Fruit fly (Drosophila melanogaster) whole organism, wandering third instar larva: ENCODE measurements around the gene CG14837.

Source experiments
- Abd-B ChIP-seq: fragments of >200 bp; optimal IDR thresholded peaks from 2 replicates; lab custom pipeline; 2017; ENCODE audit warnings: missing biosample characterization, missing genetic modification characterization
- CG32264 ChIP-seq: fragments of 200-800 bp; sonication (Bioruptor generic); optimal IDR thresholded peaks from 2 replicates; lab custom pipeline; 2016; ENCODE audit warnings: missing biosample characterization, missing genetic modification characterization
- CG9705 ChIP-seq: fragments of 200-800 bp; sonication (Bioruptor generic); optimal IDR thresholded peaks from 2 replicates; lab custom pipeline; 2018; ENCODE audit warnings: missing biosample characterization, mild to moderate bottlenecking, missing genetic modification characterization
- Dfd ChIP-seq: fragments of >200 bp; optimal IDR thresholded peaks from 2 replicates; lab custom pipeline; 2017; ENCODE audit warnings: missing biosample characterization, missing genetic modification characterization
- Mio ChIP-seq: sonication (Bioruptor generic); optimal IDR thresholded peaks from 2 replicates; lab custom pipeline; 2016; ENCODE audit warnings: missing biosample characterization, missing genetic modification characterization

- TF ChIP-seq Mio (GFP tag; lab: Kevin White, UChicago) (no peak), Abd-B (GFP tag; lab: Kevin White, UChicago) (no peak), Dfd (GFP tag; lab: Kevin White, UChicago) (no peak), CG9705 (GFP tag; lab: Kevin White, UChicago) (no peak), CG32264 (GFP tag; lab: Kevin White, UChicago) (no peak)
Measured at dm6 chr3L:7541068-7541467, 18.8 kb downstream of the CG14837 start, which contains the start of gene CG32374.
